Worm (Caenorhabditis elegans): ENCODE data around the gene mrps-17.

Gene mrps-17

DNA sequence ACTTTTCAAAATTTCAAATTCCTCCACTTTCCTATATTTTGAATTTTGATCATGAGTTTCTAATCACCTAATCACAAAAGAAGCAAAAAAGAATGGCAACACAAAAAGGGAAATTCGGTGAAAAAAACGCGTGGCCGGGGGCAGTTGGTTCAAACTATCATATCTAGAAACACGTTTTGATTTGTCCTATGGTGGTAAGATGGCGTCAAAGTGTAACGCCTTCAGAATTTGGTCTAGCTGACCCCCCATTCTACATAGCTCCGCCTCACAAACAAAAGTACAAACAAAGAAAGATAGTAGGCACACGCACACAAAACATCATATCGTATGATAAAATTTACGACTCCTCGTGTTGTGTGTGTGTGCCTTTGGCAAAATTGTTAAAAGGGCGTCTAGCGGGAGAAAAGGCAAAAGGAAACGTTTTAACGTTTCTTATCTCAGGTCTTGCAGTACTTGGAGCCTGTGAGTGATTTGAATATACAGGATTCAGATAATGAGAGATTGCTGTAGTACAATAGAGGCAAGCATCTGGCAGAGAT, 9.6 kb downstream of the mrps-17 start (continued):
- TF ChIP-seq nhr-23 (tag; optimal IDR thresholded peaks at IDR 0.05) (no peak), nhr-11 (tag; optimal IDR thresholded peaks at IDR 0.05) (no peak), ztf-1 (GFP tag; conservative IDR thresholded peaks at IDR 0.05) (no peak), elt-3 (tag; optimal IDR thresholded peaks at IDR 0.05) (no peak), skn-1 (tag; optimal IDR thresholded peaks at IDR 0.05) (no peak), nhr-12 (tag; optimal IDR thresholded peaks at IDR 0.05) (no peak), fos-1 (tag; optimal IDR thresholded peaks at IDR 0.05) (peak; percentile 68), nhr-10 (tag; optimal IDR thresholded peaks at IDR 0.05) (no peak), aly-2 (tag; optimal IDR thresholded peaks at IDR 0.05) (no peak), alr-1 (tag; optimal IDR thresholded peaks at IDR 0.05) (no peak), peb-1 (tag; optimal IDR thresholded peaks at IDR 0.05) (no peak), nhr-6 (tag; optimal IDR thresholded peaks at IDR 0.05) (no peak), nhr-25 (tag; optimal IDR thresholded peaks at IDR 0.05) (peak; percentile 66), lin-13 (GFP tag; optimal IDR thresholded peaks at IDR 0.05) (no peak), nhr-237 (tag; optimal IDR thresholded peaks at IDR 0.05) (no peak), unc-39 (tag; optimal IDR thresholded peaks at IDR 0.05) (no peak)

DNA sequence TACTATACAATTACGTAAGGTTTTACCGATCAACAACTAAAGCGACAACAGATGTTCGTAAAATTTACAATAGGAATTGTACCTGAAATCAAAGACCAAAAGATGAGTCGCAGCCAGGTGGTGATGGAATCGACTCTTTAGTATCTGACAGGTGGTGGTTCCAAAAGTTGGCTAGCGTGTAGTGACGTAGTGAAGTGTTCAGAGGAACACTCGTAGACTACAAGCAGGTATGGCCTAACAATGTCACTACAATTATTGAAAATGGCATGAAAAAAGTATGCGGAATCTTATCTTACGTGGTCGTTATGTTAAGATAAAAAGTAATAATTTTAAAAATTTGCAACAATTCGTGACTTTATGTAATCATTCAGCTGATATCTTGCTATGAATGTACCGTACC, 10.1 kb downstream of the mrps-17 start:
- TF ChIP-seq sma-9 (GFP tag; optimal IDR thresholded peaks at IDR 0.05) (no peak), sma-9 (tag; optimal IDR thresholded peaks at IDR 0.05) (no peak), unc-39 (tag; optimal IDR thresholded peaks at IDR 0.05) (no peak), ama-1 (optimal IDR thresholded peaks at IDR 0.05) (peak; percentile 44)

DNA sequence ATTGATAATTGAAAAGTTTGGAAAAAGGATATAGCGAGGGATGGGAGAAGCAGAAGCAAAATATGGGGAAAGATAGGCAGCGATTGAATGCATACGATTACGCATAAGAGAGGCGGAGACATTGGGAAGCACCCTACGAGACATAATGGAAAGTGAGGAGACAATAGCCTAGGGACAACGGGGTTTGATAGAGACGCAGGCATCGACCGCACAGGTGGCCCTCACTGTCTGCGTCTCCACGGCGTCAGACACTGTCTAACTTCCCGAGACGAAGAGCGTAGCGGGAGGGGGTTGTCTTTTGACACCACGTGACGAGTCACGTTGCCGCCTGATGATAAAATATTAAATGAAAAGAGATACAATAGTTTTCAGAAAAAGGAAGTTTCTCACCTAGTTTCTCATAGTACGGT, 10.6 kb downstream of the mrps-17 start:
- peak; percentile 59 for TF ChIP-seq lin-13 (GFP tag; optimal IDR thresholded peaks at IDR 0.05)
- no peak for TF ChIP-seq peb-1 (tag; optimal IDR thresholded peaks at IDR 0.05)
- no peak for TF ChIP-seq ztf-11 (tag; optimal IDR thresholded peaks at IDR 0.05)
- peak; percentile 63 for TF ChIP-seq unc-55 (GFP tag; optimal IDR thresholded peaks at IDR 0.05)
- peak; percentile 50 for TF ChIP-seq nhr-6 (tag; optimal IDR thresholded peaks at IDR 0.05)
- peak; percentile 81 for TF ChIP-seq sem-4 (tag; optimal IDR thresholded peaks at IDR 0.05)
- TF ChIP-seq lsy-2 (tag; optimal IDR thresholded peaks at IDR 0.05) = peak; percentile 53 to 89
- TF ChIP-seq ztf-4 (tag; optimal IDR thresholded peaks at IDR 0.05) = peak; percentile 35
- TF ChIP-seq nhr-25 (tag; optimal IDR thresholded peaks at IDR 0.05) = peak; percentile 92
- no peak for TF ChIP-seq ama-1 (optimal IDR thresholded peaks at IDR 0.05)
- TF ChIP-seq ztf-1 (GFP tag; conservative IDR thresholded peaks at IDR 0.05) = no peak
- TF ChIP-seq mdl-1 (tag; optimal IDR thresholded peaks at IDR 0.05) = peak; percentile 95 to 97
- TF ChIP-seq lin-11 (tag; optimal IDR thresholded peaks at IDR 0.05) = peak; percentile 71
- TF ChIP-seq Y55F3AM.14 (GFP tag; optimal IDR thresholded peaks at IDR 0.05) = peak; percentile 89
- TF ChIP-seq nhr-21 (tag; optimal IDR thresholded peaks at IDR 0.05) = peak; percentile 96
- peak; percentile 1 for TF ChIP-seq elt-1 (tag; optimal IDR thresholded peaks at IDR 0.05)
- peak; percentile 83 for TF ChIP-seq blmp-1 (tag; optimal IDR thresholded peaks at IDR 0.05; ENCODE audit: insufficient read depth)
- TF ChIP-seq R02D3.7 (tag; optimal IDR thresholded peaks at IDR 0.05) = no peak
- TF ChIP-seq nhr-23 (tag; optimal IDR thresholded peaks at IDR 0.05) = no peak
- no peak for TF ChIP-seq alr-1 (tag; optimal IDR thresholded peaks at IDR 0.05)
- no peak for TF ChIP-seq nhr-237 (tag; optimal IDR thresholded peaks at IDR 0.05)
- TF ChIP-seq C34F6.9 (tag; optimal IDR thresholded peaks at IDR 0.05) = peak; percentile 88
- TF ChIP-seq mab-5 (tag; optimal IDR thresholded peaks at IDR 0.05) = peak; percentile 83
- TF ChIP-seq nhr-12 (tag; optimal IDR thresholded peaks at IDR 0.05) = no peak
- peak; percentile 24 for TF ChIP-seq ZK546.5 (tag; optimal IDR thresholded peaks at IDR 0.05)
- TF ChIP-seq ceh-16 (tag; optimal IDR thresholded peaks at IDR 0.05) = peak; percentile 53
- TF ChIP-seq lin-39 (tag; optimal IDR thresholded peaks at IDR 0.05) = no peak
- no peak for TF ChIP-seq nhr-11 (tag; optimal IDR thresholded peaks at IDR 0.05)
- TF ChIP-seq ceh-82 (tag; optimal IDR thresholded peaks at IDR 0.05) = peak; percentile 55
- TF ChIP-seq unc-39 (tag; optimal IDR thresholded peaks at IDR 0.05) = no peak
- no peak for TF ChIP-seq mbf-1 (tag; optimal IDR thresholded peaks at IDR 0.05)
- peak; percentile 47 for TF ChIP-seq zag-1 (tag; optimal IDR thresholded peaks at IDR 0.05)
- peak; percentile 42 for TF ChIP-seq egl-27 (tag; optimal IDR thresholded peaks at IDR 0.05)
- TF ChIP-seq sma-3 (GFP tag; optimal IDR thresholded peaks at IDR 0.05) = peak; percentile 95
- TF ChIP-seq dmd-4 (tag; optimal IDR thresholded peaks at IDR 0.05) = no peak
- no peak for TF ChIP-seq skn-1 (tag; optimal IDR thresholded peaks at IDR 0.05)
- peak; percentile 85 for TF ChIP-seq crh-2 (tag; optimal IDR thresholded peaks at IDR 0.05)
- TF ChIP-seq unc-62 (GFP tag; optimal IDR thresholded peaks at IDR 0.05) = peak; percentile 66
- TF ChIP-seq nhr-77 (tag; optimal IDR thresholded peaks at IDR 0.05) = no peak
- TF ChIP-seq sma-9 (GFP tag; optimal IDR thresholded peaks at IDR 0.05) = peak; percentile 97
- no peak for TF ChIP-seq sma-9 (tag; optimal IDR thresholded peaks at IDR 0.05)
- no peak for TF ChIP-seq elt-3 (tag; optimal IDR thresholded peaks at IDR 0.05)
- peak; percentile 58 for TF ChIP-seq fos-1 (tag; optimal IDR thresholded peaks at IDR 0.05)
- no peak for TF ChIP-seq aly-2 (tag; optimal IDR thresholded peaks at IDR 0.05)
- peak; percentile 94 for TF ChIP-seq F13H6.1 (tag; optimal IDR thresholded peaks at IDR 0.05)
- peak; percentile 85 for TF ChIP-seq gmeb-1 (tag; optimal IDR thresholded peaks at IDR 0.05)
- TF ChIP-seq nhr-10 (tag; optimal IDR thresholded peaks at IDR 0.05) = peak; percentile 46
- TF ChIP-seq snpc-4 (tag; optimal IDR thresholded peaks at IDR 0.05) = no peak
